Fruit fly (Drosophila melanogaster) whole organism, embryonic: ENCODE measurements around the gene CG6569.

Experiments used
- CG10979 ChIP-seq: fragments of 200-800 bp; sonication (Bioruptor generic); optimal IDR thresholded peaks from 2 replicates; lab custom pipeline; 2018; ENCODE audit warnings: missing biosample characterization, mild to moderate bottlenecking, missing genetic modification characterization, moderate library complexity
- CG11696 ChIP-seq: fragments of 200-800 bp; sonication (Bioruptor generic); IDR thresholded peaks from 2 replicates; pipeline ENCODE4 v1.3.6; 2022; ENCODE audit warnings: missing biosample characterization, missing genetic modification characterization
- Gug ChIP-seq: fragments of 200-800 bp; sonication (Bioruptor generic); IDR thresholded peaks from 4 replicates; pipeline ENCODE4 v1.3.6; 2022; ENCODE audit warnings: missing biosample characterization, missing genetic modification characterization
- az2 ChIP-seq: fragments of 200-800 bp; sonication (Bioruptor generic); optimal IDR thresholded peaks from 3 replicates; lab custom pipeline; 2016; ENCODE audit warnings: missing biosample characterization, missing genetic modification characterization
- fd102C ChIP-seq: fragments of 200-800 bp; sonication (Bioruptor generic); optimal IDR thresholded peaks from 2 replicates; lab custom pipeline; 2018; ENCODE audit warnings: missing biosample characterization, mild to moderate bottlenecking, missing genetic modification characterization, moderate library complexity
- pan ChIP-seq, 4 experiments: fragments of >200 bp in 3 of 4; fragments of 200-800 bp in 1 of 4; sonication (Bioruptor generic) in 1 of 4; optimal IDR thresholded peaks in 3 of 4; IDR thresholded peaks in 1 of 4; 2 replicates each; pipeline versions ENCODE4 v1.3.6 to Lab custom; 2017 to 2022; ENCODE audit warnings: missing biosample characterization in 2 of 4, missing genetic modification characterization in 2 of 4, mixed read lengths in 1 of 4
- pho ChIP-seq: fragments of 200-800 bp; sonication (Bioruptor generic); optimal IDR thresholded peaks from 2 replicates; lab custom pipeline; 2016; ENCODE audit warnings: missing biosample characterization, missing genetic modification characterization
- pum ChIP-seq: fragments of 200-800 bp; sonication (Bioruptor generic); optimal IDR thresholded peaks from 2 replicates; lab custom pipeline; 2016; ENCODE audit warnings: missing biosample characterization, missing genetic modification characterization
- sd ChIP-seq: fragments of 200-800 bp; sonication (Bioruptor generic); optimal IDR thresholded peaks from 3 replicates; lab custom pipeline; 2018; ENCODE audit warnings: missing biosample characterization, mild to moderate bottlenecking, missing genetic modification characterization, moderate library complexity
- zf30C ChIP-seq: fragments of 200-800 bp; sonication (Bioruptor generic); optimal IDR thresholded peaks from 3 replicates; lab custom pipeline; 2018; ENCODE audit warnings: missing biosample characterization, mild to moderate bottlenecking, missing genetic modification characterization

- TF ChIP-seq CG10979 (tag; lab: Kevin White, UChicago) (no peak), zf30C (GFP tag; lab: Kevin White, UChicago) (no peak), CG11696 (GFP tag; lab: Robert Waterston, UW) (no peak), sd (no peak), Gug (GFP tag; lab: Robert Waterston, UW) (no peak), pum (GFP tag; lab: Kevin White, UChicago) (no peak), pho (GFP tag; lab: Kevin White, UChicago) (no peak), az2 (GFP tag; lab: Kevin White, UChicago) (no peak), fd102C (GFP tag; lab: Kevin White, UChicago) (no peak), pan (optimal IDR thresholded peaks at IDR 0.05; lab: Kevin White, UChicago) (no peak), pan (GFP tag; optimal IDR thresholded peaks at IDR 0.05 in 1 of 2, IDR thresholded peaks at IDR 0.05 in 1 of 2) (no peak)
Observed at dm6 chr3R:21892450-21892849, 24.7 kb upstream of the CG6569 start.
